Fruit fly (Drosophila melanogaster): ENCODE data around the gene mbm.

mbm gene

dm6 chr2L:290373-290772 is 16.9 kb upstream of the mbm start:
- no peak for TF ChIP-seq pan (optimal IDR thresholded peaks at IDR 0.05)

dm6 chr2L:289044-289443 is 15.5 kb upstream of the mbm start, which contains the start of gene Amnionless:
Amnionless (minus strand) TSS chr2L:289144.
- TF ChIP-seq Dll (optimal IDR thresholded peaks at IDR 0.05): no peak
- no peak for TF ChIP-seq usp (GFP tag; optimal IDR thresholded peaks at IDR 0.05)
- no peak for TF ChIP-seq psq (optimal IDR thresholded peaks at IDR 0.05)
- TF ChIP-seq EcR (GFP tag; optimal IDR thresholded peaks at IDR 0.05): no peak
- TF ChIP-seq CG8478 (optimal IDR thresholded peaks at IDR 0.05): no peak
- no peak for TF ChIP-seq pan (optimal IDR thresholded peaks at IDR 0.05)

DNA sequence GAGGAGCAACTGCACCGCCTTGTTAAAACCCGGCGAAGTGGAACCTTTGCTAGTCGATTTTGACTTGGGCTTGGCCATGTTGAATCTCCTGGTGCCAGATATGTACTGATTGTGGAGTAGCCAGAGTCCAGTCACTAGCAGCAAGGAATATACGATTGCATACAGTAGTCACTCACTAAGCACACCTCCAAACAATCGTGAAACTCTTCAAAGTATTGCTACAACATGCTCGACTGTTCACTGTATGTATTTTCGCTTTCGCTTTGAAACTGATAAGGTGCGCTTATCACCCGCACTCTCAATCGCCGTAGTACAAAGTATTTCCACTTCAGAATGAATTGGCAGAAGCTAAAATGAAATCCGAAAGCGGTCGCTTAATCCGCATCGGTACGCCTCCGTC is 12.9 kb upstream of the mbm start:
- TF ChIP-seq EcR (GFP tag; optimal IDR thresholded peaks at IDR 0.05) (peak in 1 of 2 experiments; percentile 4), psq (optimal IDR thresholded peaks at IDR 0.05) (no peak)

DNA sequence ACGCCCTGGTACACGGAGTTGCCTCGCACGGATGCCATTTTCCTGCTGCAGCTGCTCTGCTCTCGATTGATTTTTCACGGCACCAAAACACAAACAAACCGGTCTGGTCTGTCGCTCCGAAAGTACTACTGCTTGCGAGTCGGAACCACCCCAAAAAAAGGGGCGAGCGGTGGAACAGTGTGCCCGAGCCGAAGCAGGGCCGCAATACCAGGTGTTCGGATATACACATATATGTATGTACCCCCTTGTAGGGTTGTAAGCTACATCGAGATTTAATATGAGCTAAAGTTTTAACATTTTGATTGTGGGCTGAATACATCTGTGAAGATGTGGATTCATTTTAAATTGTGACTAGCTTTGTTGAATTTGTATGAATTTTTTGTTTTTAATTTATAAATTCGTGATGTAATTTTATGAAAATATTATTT is 12.1 kb upstream of the mbm start:
- no peak for TF ChIP-seq usp (GFP tag; optimal IDR thresholded peaks at IDR 0.05)
- no peak for TF ChIP-seq psq (optimal IDR thresholded peaks at IDR 0.05)
- no peak for TF ChIP-seq Dll (optimal IDR thresholded peaks at IDR 0.05)
- no peak for TF ChIP-seq CG8478 (optimal IDR thresholded peaks at IDR 0.05)
- no peak for TF ChIP-seq pan (optimal IDR thresholded peaks at IDR 0.05)
- no peak for TF ChIP-seq EcR (GFP tag; optimal IDR thresholded peaks at IDR 0.05)

DNA sequence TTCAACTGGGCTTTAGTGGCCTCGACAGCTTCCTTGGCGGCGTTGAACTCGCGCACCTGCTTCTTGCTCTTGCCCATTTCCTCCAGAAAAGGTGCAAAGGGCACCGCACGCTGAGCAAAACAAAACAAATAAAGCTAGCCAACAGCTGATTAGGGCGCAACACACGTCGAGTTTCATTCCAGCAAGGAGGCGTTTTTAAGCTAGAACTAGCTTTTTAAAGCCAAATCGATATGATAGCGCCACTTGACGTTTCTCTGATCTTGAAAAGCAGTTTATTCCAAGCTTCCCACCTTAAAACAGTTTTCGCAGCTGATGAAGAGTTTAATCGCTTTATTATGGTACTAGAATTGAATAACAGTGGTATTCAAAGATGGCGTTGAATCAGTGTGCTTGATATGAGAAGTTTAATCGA is 9.6 kb upstream of the mbm start, which contains the start of gene CG11601:
Gene CG11601, minus strand, starts transcription at position 199 of the 412 bp plus-strand sequence.
- TF ChIP-seq EcR (GFP tag; optimal IDR thresholded peaks at IDR 0.05) (peak in 1 of 2 experiments; percentile 28), CG8478 (optimal IDR thresholded peaks at IDR 0.05) (no peak), Dll (optimal IDR thresholded peaks at IDR 0.05) (no peak), pan (optimal IDR thresholded peaks at IDR 0.05) (no peak), usp (GFP tag; optimal IDR thresholded peaks at IDR 0.05) (no peak), psq (optimal IDR thresholded peaks at IDR 0.05) (no peak)

dm6 chr2L:278134-278533 is 4.6 kb upstream of the mbm start, which contains the start of gene CG17078:
CG17078 (minus strand) TSS chr2L:278234.
- no peak for TF ChIP-seq pan (optimal IDR thresholded peaks at IDR 0.05)

- TF ChIP-seq CG8478 (optimal IDR thresholded peaks at IDR 0.05): no peak
- TF ChIP-seq pan (optimal IDR thresholded peaks at IDR 0.05): no peak
- TF ChIP-seq usp (GFP tag; optimal IDR thresholded peaks at IDR 0.05): no peak
- TF ChIP-seq EcR (GFP tag; optimal IDR thresholded peaks at IDR 0.05): no peak
- TF ChIP-seq psq (optimal IDR thresholded peaks at IDR 0.05): no peak
- no peak for TF ChIP-seq Dll (optimal IDR thresholded peaks at IDR 0.05)
Measured at dm6 chr2L:277122-277671, 3.7 kb upstream of the mbm start, which contains the start of gene smo. smo (plus strand) TSS chr2L:277582.

dm6 chr2L:271553-271952 is 2.0 kb downstream of the mbm start, which contains the start of gene Dus1:
Dus1 (minus strand) TSS chr2L:271744.
- TF ChIP-seq pan (optimal IDR thresholded peaks at IDR 0.05) (no peak), EcR (GFP tag; optimal IDR thresholded peaks at IDR 0.05) (no peak), Dll (optimal IDR thresholded peaks at IDR 0.05) (no peak), psq (optimal IDR thresholded peaks at IDR 0.05) (no peak), usp (GFP tag; optimal IDR thresholded peaks at IDR 0.05) (no peak), CG8478 (optimal IDR thresholded peaks at IDR 0.05) (no peak)

- TF ChIP-seq usp (GFP tag; optimal IDR thresholded peaks at IDR 0.05) (no peak), EcR (GFP tag; optimal IDR thresholded peaks at IDR 0.05) (no peak), psq (optimal IDR thresholded peaks at IDR 0.05) (no peak), Dll (optimal IDR thresholded peaks at IDR 0.05) (no peak)
Measured at dm6 chr2L:268788-269187, 4.7 kb downstream of the mbm start, which contains the start of gene CG3345. CG3345 (plus strand) TSS chr2L:269088.

dm6 chr2L:267441-268089 is 6.0 kb downstream of the mbm start, which contains the start of gene CG17075:
CG17075 (minus strand) TSS chr2L:267505.
- no peak for TF ChIP-seq Dll (optimal IDR thresholded peaks at IDR 0.05)
- no peak for TF ChIP-seq CG8478 (optimal IDR thresholded peaks at IDR 0.05)
- no peak for TF ChIP-seq usp (GFP tag; optimal IDR thresholded peaks at IDR 0.05)

- TF ChIP-seq psq (optimal IDR thresholded peaks at IDR 0.05): no peak
- no peak for TF ChIP-seq pan (optimal IDR thresholded peaks at IDR 0.05)
- TF ChIP-seq usp (GFP tag; optimal IDR thresholded peaks at IDR 0.05): no peak
- TF ChIP-seq CG8478 (optimal IDR thresholded peaks at IDR 0.05): no peak
- TF ChIP-seq EcR (GFP tag; optimal IDR thresholded peaks at IDR 0.05): no peak
- TF ChIP-seq Dll (optimal IDR thresholded peaks at IDR 0.05): no peak
Measured at dm6 chr2L:252174-252573, 21.3 kb downstream of the mbm start, which contains the start of gene Rpp30. Rpp30 (minus strand) TSS chr2L:252373.

DNA sequence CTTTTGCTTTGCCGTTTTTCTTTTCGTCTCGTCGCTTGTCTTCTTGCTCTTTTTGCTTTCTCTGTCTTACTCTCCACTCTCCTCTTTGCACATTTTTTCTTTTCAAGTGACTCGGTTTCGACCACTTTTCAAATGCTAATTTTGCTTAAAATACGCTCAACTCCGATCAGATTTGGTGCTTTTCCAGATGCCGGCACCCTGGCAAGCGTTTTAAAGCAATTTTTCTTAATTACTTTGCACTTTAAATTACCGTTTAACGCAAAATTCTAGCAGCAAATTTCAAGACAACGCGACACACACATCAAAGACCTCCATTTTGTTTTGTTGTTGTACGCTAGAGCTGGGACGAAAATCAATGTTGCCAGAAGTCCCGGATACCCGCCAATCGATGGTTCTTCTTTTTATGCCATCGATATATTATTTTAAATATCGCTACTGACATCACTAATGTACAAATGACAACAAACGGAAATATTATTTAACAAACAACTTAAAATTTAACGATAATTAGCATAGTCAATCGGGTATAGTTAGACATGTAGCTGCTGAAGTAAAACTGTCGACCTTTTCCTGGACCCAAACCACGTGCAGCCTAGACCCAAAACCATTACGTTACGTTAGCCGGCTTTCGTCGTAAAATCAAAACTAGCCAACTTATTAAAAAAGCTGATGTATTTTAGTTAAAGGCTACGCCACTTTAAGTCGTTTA is 22.9 kb downstream of the mbm start, which contains the start of gene kis:
Gene kis, minus strand, starts transcription at position 317 of the 709 bp plus-strand sequence.
- TF ChIP-seq Dll (optimal IDR thresholded peaks at IDR 0.05): no peak
- TF ChIP-seq EcR (GFP tag; optimal IDR thresholded peaks at IDR 0.05): no peak
- no peak for TF ChIP-seq CG8478 (optimal IDR thresholded peaks at IDR 0.05)
- TF ChIP-seq usp (GFP tag; optimal IDR thresholded peaks at IDR 0.05): no peak
- TF ChIP-seq psq (optimal IDR thresholded peaks at IDR 0.05): no peak
- no peak for TF ChIP-seq pan (optimal IDR thresholded peaks at IDR 0.05)
